Worm (Caenorhabditis elegans) whole organism, mixed stage, embryonic: ENCODE data around the gene dlc-1.

Source experiments
- blmp-1 ChIP-seq: fragments of 150-350 bp; optimal IDR thresholded peaks from 2 replicates; lab custom pipeline; 2014; ENCODE audit warnings: missing biosample characterization, missing genetic modification characterization
- ceh-43 ChIP-seq: fragments of 200-800 bp; sonication (Bioruptor generic); optimal IDR thresholded peaks from 2 replicates; lab custom pipeline; 2018; ENCODE audit warnings: mild to moderate bottlenecking, missing genetic modification characterization, moderate library complexity, missing compliant biosample characterization
- ces-1 ChIP-seq: fragments of 150-350 bp; optimal IDR thresholded peaks from 2 replicates; lab custom pipeline; 2014; ENCODE audit warnings: missing biosample characterization, missing genetic modification reagents, missing genetic modification characterization
- cnd-1 ChIP-seq: fragments of 200-800 bp; sonication (Bioruptor generic); optimal IDR thresholded peaks from 2 replicates; lab custom pipeline; 2018; ENCODE audit warnings: mild to moderate bottlenecking, missing genetic modification characterization, missing compliant biosample characterization
- hlh-1 ChIP-seq: fragments of 150-350 bp; optimal IDR thresholded peaks from 2 replicates; lab custom pipeline; 2014; ENCODE audit warnings: missing biosample characterization, missing genetic modification reagents, missing genetic modification characterization
- lin-32 ChIP-seq: fragments of 200-800 bp; sonication (Bioruptor generic); optimal IDR thresholded peaks from 2 replicates; lab custom pipeline; 2018; ENCODE audit warnings: mild to moderate bottlenecking, missing genetic modification characterization, missing compliant biosample characterization
- mab-5 ChIP-seq: fragments of 150-350 bp; optimal IDR thresholded peaks from 2 replicates; lab custom pipeline; 2014; ENCODE audit warnings: missing biosample characterization, missing genetic modification characterization
- nhr-237 ChIP-seq: fragments of 150-350 bp; optimal IDR thresholded peaks from 2 replicates; lab custom pipeline; 2014; ENCODE audit warnings: missing biosample characterization, missing genetic modification characterization
- nhr-76 ChIP-seq: sonication (generic microtip); optimal IDR thresholded peaks from 2 replicates; lab custom pipeline; 2017; ENCODE audit warnings: missing biosample characterization, missing genetic modification characterization
- unc-62 ChIP-seq: fragments of 150-350 bp; optimal IDR thresholded peaks from 2 replicates; lab custom pipeline; 2014; ENCODE audit warnings: missing biosample characterization, missing genetic modification reagents, missing genetic modification characterization
- ztf-11 ChIP-seq: fragments of 150-350 bp; optimal IDR thresholded peaks from 2 replicates; lab custom pipeline; 2014; ENCODE audit warnings: missing biosample characterization, missing genetic modification characterization

DNA sequence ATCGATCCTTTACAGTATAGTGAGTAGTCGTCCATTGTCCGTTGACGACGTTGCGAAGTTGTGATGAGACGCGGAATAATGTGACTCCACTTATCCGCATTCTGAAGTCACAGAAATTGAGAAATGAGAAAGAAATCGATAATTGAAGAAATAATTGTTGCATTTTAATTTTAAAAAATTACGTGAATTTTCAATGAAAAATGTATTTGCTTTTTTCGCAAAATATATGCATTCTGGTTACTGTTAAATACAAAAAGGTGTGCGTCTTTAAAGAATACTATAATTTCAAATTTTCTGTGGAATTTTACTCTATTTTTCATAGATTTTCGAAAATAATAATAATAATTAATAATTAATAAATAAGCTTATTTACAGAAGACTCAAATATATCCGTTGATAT is 16.8 kb downstream of the dlc-1 start, which contains the start of gene let-721:
- TF ChIP-seq nhr-237 (tag; lab: Kevin White, UChicago) (no peak), nhr-76 (tag; lab: Kevin White, UChicago) (no peak), blmp-1 (no peak), cnd-1 (no peak), ceh-43 (GFP tag; lab: Kevin White, UChicago) (no peak), lin-32 (GFP tag; lab: Kevin White, UChicago) (no peak), hlh-1 (no peak), mab-5 (tag; lab: Kevin White, UChicago) (no peak), ces-1 (no peak), ztf-11 (tag; lab: Kevin White, UChicago) (no peak), unc-62 (GFP tag; lab: Kevin White, UChicago) (no peak)
